Fruit fly (Drosophila melanogaster): ENCODE data around the gene CG42238.

The CG42238 gene

DNA sequence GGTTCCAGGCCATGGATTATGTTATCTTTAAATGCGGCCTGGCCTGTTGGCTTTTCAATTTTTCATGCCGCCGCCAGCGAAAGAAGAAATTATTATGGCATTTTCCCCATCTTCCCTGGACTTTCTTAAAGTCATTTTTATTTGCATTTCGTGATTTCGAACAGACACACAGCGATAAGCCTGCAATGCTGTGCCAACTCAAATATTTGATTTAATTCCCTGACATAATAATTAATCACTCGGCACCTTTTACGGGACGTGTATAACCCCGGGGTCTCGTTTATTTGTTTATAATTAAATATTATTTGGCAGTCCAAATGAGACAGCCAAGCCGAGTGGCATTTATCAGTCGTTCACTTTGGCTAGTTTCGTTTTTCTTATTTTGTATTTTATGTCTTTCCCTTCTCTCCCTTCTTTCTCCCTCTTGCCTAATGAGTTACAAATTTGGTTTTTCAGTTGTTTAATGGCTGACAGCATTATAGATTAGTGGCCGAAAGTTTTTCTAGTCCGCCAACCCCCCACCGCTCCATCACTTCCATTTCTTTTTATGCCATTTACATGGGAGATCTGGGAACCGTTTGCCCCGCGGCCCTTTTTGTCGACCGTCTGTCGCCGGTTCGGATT is 82.2 kb downstream of the CG42238 start (continued):
- TF ChIP-seq prd (optimal IDR thresholded peaks at IDR 0.05) (no peak), prd (GFP tag; IDR thresholded peaks at IDR 0.05) (no peak), CG9932 (GFP tag; IDR thresholded peaks at IDR 0.05) (no peak), pros (GFP tag; optimal IDR thresholded peaks at IDR 0.05) (peak; percentile 54), CrebB (tag; optimal IDR thresholded peaks at IDR 0.05) (no peak), CG13296 (GFP tag; optimal IDR thresholded peaks at IDR 0.05) (no peak), lab (GFP tag; optimal IDR thresholded peaks at IDR 0.05) (peak; percentile 20), Antp (GFP tag; optimal IDR thresholded peaks at IDR 0.05) (no peak), br (optimal IDR thresholded peaks at IDR 0.05) (no peak), Dp (GFP tag; optimal IDR thresholded peaks at IDR 0.05) (no peak), sd (tag; optimal IDR thresholded peaks at IDR 0.05) (peak; percentile 27), chinmo (GFP tag; IDR thresholded peaks at IDR 0.05; ENCODE audit: partially characterized antibody) (0 out of 4 replicates have a peak, but pooled peaks have one; percentile 25), z (GFP tag; IDR thresholded peaks at IDR 0.05) (no peak), CG10431 (GFP tag; optimal IDR thresholded peaks at IDR 0.05) (peak; percentile 38), Ets65A (GFP tag) (no peak), Ada2b (GFP tag; IDR thresholded peaks at IDR 0.05) (no peak), CG4328 (GFP tag; optimal IDR thresholded peaks at IDR 0.05) (peak; percentile 30), dmrt11E (tag; optimal IDR thresholded peaks at IDR 0.05) (peak; percentile 26), peb (GFP tag; IDR thresholded peaks at IDR 0.05) (no peak), wek (GFP tag; optimal IDR thresholded peaks at IDR 0.05) (no peak), exex (tag; optimal IDR thresholded peaks at IDR 0.05) (no peak), abd-A (tag; optimal IDR thresholded peaks at IDR 0.05) (peak; percentile 81), Ssrp (tag; optimal IDR thresholded peaks at IDR 0.05) (no peak), hb (GFP tag; IDR thresholded peaks at IDR 0.05; ENCODE audit: partially characterized antibody) (no peak), CG10209 (GFP tag; optimal IDR thresholded peaks at IDR 0.05) (no peak), Six4 (GFP tag; optimal IDR thresholded peaks at IDR 0.05) (no peak), onecut (GFP tag; IDR thresholded peaks at IDR 0.05) (no peak), MBD-R2 (GFP tag; IDR thresholded peaks at IDR 0.05) (no peak), da (GFP tag; optimal IDR thresholded peaks at IDR 0.05) (no peak), Rfx (GFP tag; IDR thresholded peaks at IDR 0.05) (no peak), en (GFP tag; optimal IDR thresholded peaks at IDR 0.05) (no peak), corto (GFP tag; optimal IDR thresholded peaks at IDR 0.05) (no peak), Bgb (GFP tag; IDR thresholded peaks at IDR 0.05; ENCODE audit: partially characterized antibody) (no peak), CG14014 (GFP tag; IDR thresholded peaks at IDR 0.05) (no peak), stwl (tag; optimal IDR thresholded peaks at IDR 0.05) (no peak), pho (GFP tag; optimal IDR thresholded peaks at IDR 0.05) (no peak), cg (GFP tag; optimal IDR thresholded peaks at IDR 0.05) (no peak), hkb (optimal IDR thresholded peaks at IDR 0.05) (no peak), hkb (GFP tag; IDR thresholded peaks at IDR 0.05) (no peak), CG33213 (GFP tag; optimal IDR thresholded peaks at IDR 0.05) (no peak), ro (GFP tag; IDR thresholded peaks at IDR 0.05) (no peak), CG4707 (GFP tag; optimal IDR thresholded peaks at IDR 0.05) (no peak), CG34376 (GFP tag; optimal IDR thresholded peaks at IDR 0.05) (no peak), grn (GFP tag; optimal IDR thresholded peaks at IDR 0.05) (no peak), slou (GFP tag; optimal IDR thresholded peaks at IDR 0.05) (no peak), CG11456 (GFP tag; IDR thresholded peaks at IDR 0.05) (no peak), CG11695 (GFP tag; IDR thresholded peaks at IDR 0.05) (no peak), CG31388 (GFP tag; optimal IDR thresholded peaks at IDR 0.05) (no peak), nom (GFP tag; optimal IDR thresholded peaks at IDR 0.05) (no peak), Scr (GFP tag; IDR thresholded peaks at IDR 0.05; ENCODE audit: partially characterized antibody) (no peak), eyg (GFP tag; optimal IDR thresholded peaks at IDR 0.05) (no peak), CG2889 (GFP tag; IDR thresholded peaks at IDR 0.05) (no peak)
